Worm (Caenorhabditis elegans) whole organism, L4 larva: Measurements from ENCODE around the gene vms-1.

Experiments used
- D1046.2 ChIP-seq: fragments of 200-800 bp; sonication (Bioruptor generic); IDR thresholded peaks from 2 replicates; pipeline ENCODE4 v1.3.6; 2022; ENCODE audit warnings: missing genetic modification characterization, missing compliant biosample characterization
- F10B5.3 ChIP-seq: sonication (generic microtip); optimal IDR thresholded peaks from 2 replicates; lab custom pipeline; 2016; ENCODE audit warnings: mild to moderate bottlenecking, missing genetic modification characterization, missing compliant biosample characterization
- F26F4.8 ChIP-seq: fragments of 200-800 bp; sonication (Bioruptor generic); conservative IDR thresholded peaks from 2 replicates; pipeline ENCODE4 v1.3.6; 2022; ENCODE audit warnings: missing genetic modification characterization, missing compliant biosample characterization
- F37D6.2 ChIP-seq: sonication (generic microtip); optimal IDR thresholded peaks from 2 replicates; lab custom pipeline; 2016; ENCODE audit warnings: mild to moderate bottlenecking, missing genetic modification characterization, missing compliant biosample characterization
- T20F7.1 ChIP-seq: fragments of 200-800 bp; sonication (Bioruptor generic); optimal IDR thresholded peaks from 2 replicates; lab custom pipeline; 2018; ENCODE audit warnings: mild to moderate bottlenecking, missing genetic modification characterization, missing compliant biosample characterization
- Y105C5A.15 ChIP-seq: fragments of 200-800 bp; sonication (Bioruptor generic); IDR thresholded peaks from 2 replicates; pipeline ENCODE4 v1.3.6; 2022; ENCODE audit warnings: missing genetic modification characterization, missing compliant biosample characterization
- ZK337.2 ChIP-seq: fragments of 200-800 bp; sonication (Bioruptor generic); IDR thresholded peaks from 2 replicates; pipeline ENCODE4 v1.3.6; 2022; ENCODE audit warnings: missing genetic modification reagents, missing genetic modification characterization, missing compliant biosample characterization
- ZK546.5 ChIP-seq, 2 experiments: sonication (generic microtip); optimal IDR thresholded peaks; 2 replicates each; lab custom pipeline; 2017; ENCODE audit warnings: missing biosample characterization in 2 of 2, missing genetic modification characterization in 2 of 2
- aha-1 ChIP-seq: fragments of 150-350 bp; peaks from one replicate; lab custom pipeline; 2014; ENCODE audit warnings: missing biosample characterization, missing genetic modification characterization
- aly-2 ChIP-seq: sonication (generic microtip); optimal IDR thresholded peaks from 2 replicates; lab custom pipeline; 2018; ENCODE audit warnings: missing biosample characterization, missing genetic modification characterization
- ama-1 ChIP-seq: fragments of 150-350 bp; optimal IDR thresholded peaks from 2 replicates; lab custom pipeline; 2014; ENCODE audit warnings: inconsistent platforms, mixed read lengths
- ceh-32 ChIP-seq: sonication (generic microtip); optimal IDR thresholded peaks from 2 replicates; lab custom pipeline; 2016; ENCODE audit warnings: mild to moderate bottlenecking, missing genetic modification characterization, missing compliant biosample characterization; ENCODE audit not compliant: poor library complexity
- ceh-62 ChIP-seq: sonication (generic microtip); optimal IDR thresholded peaks from 2 replicates; lab custom pipeline; 2017; ENCODE audit warnings: missing biosample characterization, missing genetic modification characterization
- daf-12 ChIP-seq: fragments of 150-350 bp; optimal IDR thresholded peaks from 2 replicates; lab custom pipeline; 2014; ENCODE audit warnings: missing biosample characterization, missing genetic modification reagents, missing genetic modification characterization
- egl-27 ChIP-seq: sonication (generic microtip); optimal IDR thresholded peaks from 3 replicates; lab custom pipeline; 2017; ENCODE audit warnings: missing biosample characterization, missing genetic modification reagents, missing genetic modification characterization
- fos-1 ChIP-seq: fragments of 150-350 bp; optimal IDR thresholded peaks from 2 replicates; lab custom pipeline; 2014; ENCODE audit warnings: missing biosample characterization, missing genetic modification characterization
- hlh-11 ChIP-seq: fragments of 200-800 bp; sonication (Bioruptor generic); optimal IDR thresholded peaks from 2 replicates; lab custom pipeline; 2018; ENCODE audit warnings: mild to moderate bottlenecking, missing genetic modification characterization, missing compliant biosample characterization
- lim-7 ChIP-seq: fragments of 200-800 bp; sonication (Bioruptor generic); IDR thresholded peaks from 2 replicates; pipeline ENCODE4 v1.3.6; 2022; ENCODE audit warnings: missing genetic modification characterization, missing compliant biosample characterization
- lin-39 ChIP-seq: fragments of 150-350 bp; optimal IDR thresholded peaks from 2 replicates; lab custom pipeline; 2014; ENCODE audit warnings: missing biosample characterization, missing genetic modification reagents, missing genetic modification characterization
- lir-3 ChIP-seq: sonication (generic microtip); optimal IDR thresholded peaks from 2 replicates; lab custom pipeline; 2016; ENCODE audit warnings: mild to moderate bottlenecking, missing genetic modification characterization, missing compliant biosample characterization
- madf-5 ChIP-seq, 2 experiments: fragments of 200-800 bp; sonication (Bioruptor generic); IDR thresholded peaks; 2 replicates each; pipeline ENCODE4 v1.3.6; 2022; ENCODE audit warnings: missing compliant biosample characterization in 2 of 2, missing genetic modification characterization in 2 of 2
- mdt-29 ChIP-seq: fragments of 200-800 bp; sonication (Bioruptor generic); IDR thresholded peaks from 2 replicates; pipeline ENCODE4 v1.3.6; 2022; ENCODE audit warnings: missing genetic modification reagents, missing genetic modification characterization, missing compliant biosample characterization
- mep-1 ChIP-seq: fragments of 150-350 bp; sonication (generic microtip); optimal IDR thresholded peaks from 3 replicates; lab custom pipeline; 2014; ENCODE audit warnings: missing biosample characterization, missing genetic modification characterization
- mxl-2 ChIP-seq: fragments of 200-800 bp; sonication (Bioruptor generic); conservative IDR thresholded peaks from 2 replicates; pipeline ENCODE4 v1.3.6; 2022; ENCODE audit warnings: missing genetic modification reagents, missing genetic modification characterization, missing compliant biosample characterization
- nhr-111 ChIP-seq: fragments of 200-800 bp; sonication (Bioruptor generic); optimal IDR thresholded peaks from 2 replicates; lab custom pipeline; 2018; ENCODE audit warnings: mild to moderate bottlenecking, missing genetic modification characterization, missing compliant biosample characterization
- nhr-25 ChIP-seq: sonication (generic microtip); optimal IDR thresholded peaks from 2 replicates; lab custom pipeline; 2017; ENCODE audit warnings: missing genetic modification characterization, mild to moderate bottlenecking, missing compliant biosample characterization, antibody characterized with exemption, moderate library complexity, borderline replicate concordance; ENCODE audit not compliant: insufficient read depth
- nhr-28 ChIP-seq: fragments of 150-350 bp; optimal IDR thresholded peaks from 2 replicates; lab custom pipeline; 2014; ENCODE audit warnings: missing biosample characterization, missing genetic modification characterization
- nhr-6 ChIP-seq: fragments of 150-350 bp; optimal IDR thresholded peaks from 2 replicates; lab custom pipeline; 2014; ENCODE audit warnings: missing biosample characterization, missing genetic modification characterization
- nhr-77 ChIP-seq: fragments of 150-350 bp; optimal IDR thresholded peaks from 2 replicates; lab custom pipeline; 2014; ENCODE audit warnings: missing biosample characterization, missing genetic modification characterization
- pqm-1 ChIP-seq: sonication (generic microtip); optimal IDR thresholded peaks from 2 replicates; lab custom pipeline; 2017; ENCODE audit warnings: missing biosample characterization, missing genetic modification characterization
- saeg-2 ChIP-seq: fragments of 200-800 bp; sonication (Bioruptor generic); IDR thresholded peaks from 2 replicates; pipeline ENCODE4 v1.3.6; 2022; ENCODE audit warnings: missing genetic modification reagents, missing genetic modification characterization, missing compliant biosample characterization
- sdz-12 ChIP-seq: fragments of 200-800 bp; sonication (Bioruptor generic); optimal IDR thresholded peaks from 2 replicates; lab custom pipeline; 2018; ENCODE audit warnings: mild to moderate bottlenecking, missing genetic modification characterization, missing compliant biosample characterization
- unc-62 ChIP-seq, 3 experiments: fragments of 150-350 bp in 1 of 3; sonication (generic microtip); optimal IDR thresholded peaks in 2 of 3; peaks in 1 of 3; 1 replicate in 1 of 3; 2 replicates in 2 of 3; lab custom pipeline; 2014 to 2017; ENCODE audit warnings: missing biosample characterization in 3 of 3, missing genetic modification characterization in 3 of 3, missing genetic modification reagents in 3 of 3, missing genotype in 1 of 3
- zag-1 ChIP-seq: fragments of 150-350 bp; optimal IDR thresholded peaks from 2 replicates; lab custom pipeline; 2014; ENCODE audit warnings: missing biosample characterization, missing genetic modification characterization
- zip-11 ChIP-seq: fragments of 200-800 bp; sonication (Bioruptor generic); IDR thresholded peaks from 2 replicates; pipeline ENCODE4 v1.3.6; 2022; ENCODE audit warnings: missing genetic modification characterization, missing compliant biosample characterization
- zip-2 ChIP-seq: fragments of 150-350 bp; optimal IDR thresholded peaks from 2 replicates; lab custom pipeline; 2014; ENCODE audit warnings: missing biosample characterization, missing genetic modification characterization

Gene vms-1

DNA sequence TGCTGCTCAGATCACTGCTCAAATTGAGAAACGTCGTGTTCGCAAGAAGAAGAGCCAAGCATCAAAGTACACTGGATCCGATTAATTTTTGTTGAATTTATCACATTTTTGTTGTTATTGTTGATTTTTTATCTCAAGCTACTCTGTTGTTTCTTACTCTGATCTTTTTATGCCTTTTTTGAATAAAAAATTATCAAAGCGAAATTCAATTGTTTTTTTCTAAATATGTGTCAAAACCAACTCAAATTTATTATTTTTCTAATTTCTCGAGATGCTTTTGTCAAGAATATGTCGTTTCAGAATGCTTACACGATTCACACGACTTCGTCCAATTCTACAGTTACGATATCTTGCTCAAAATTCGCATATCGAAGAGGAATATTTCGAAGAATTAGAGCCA, 40.9 kb upstream of the vms-1 start, which contains the start of gene K12H4.2 (continued):
- no peak for TF ChIP-seq Y105C5A.15 (GFP tag; lab: Robert Waterston, UW)

DNA sequence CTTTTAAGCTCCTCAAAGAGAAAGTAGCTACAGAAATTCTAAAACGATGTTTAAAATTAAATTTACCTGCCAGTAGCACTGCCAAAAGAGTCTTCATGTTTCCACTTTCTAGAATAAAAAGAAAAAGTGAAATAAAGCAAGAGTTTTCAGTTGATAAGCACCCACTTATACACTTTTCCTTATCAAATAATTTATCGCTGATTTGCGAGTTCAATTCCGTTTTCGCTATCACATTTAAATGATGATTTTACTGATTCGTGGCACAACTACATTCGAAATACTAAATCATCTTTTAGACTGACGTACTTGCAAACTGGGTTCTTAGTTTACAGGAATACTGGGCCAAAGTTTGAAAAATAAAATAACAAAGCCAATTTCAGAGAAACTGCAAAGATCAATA, 37.4 kb upstream of the vms-1 start, which contains the start of gene K12H4.7:
TSS of gene K12H4.7 (minus strand) at position 138 of the 400 bp plus-strand sequence.
- TF ChIP-seq F10B5.3 (tag; lab: Kevin White, UChicago), result no peak
- TF ChIP-seq sdz-12 (GFP tag; lab: Kevin White, UChicago), result no peak
- TF ChIP-seq madf-5 (GFP tag; IDR thresholded peaks at IDR 0.05; lab: Robert Waterston, UW), result no peak
- TF ChIP-seq nhr-28 (tag; lab: Kevin White, UChicago), result peak; percentile 76
- no peak for TF ChIP-seq ceh-62
- TF ChIP-seq ama-1 (lab: Kevin White, UChicago), result no peak
- TF ChIP-seq egl-27 (tag; lab: Kevin White, UChicago), result no peak
- TF ChIP-seq nhr-25 (tag; lab: Kevin White, UChicago), result no peak
- no peak for TF ChIP-seq nhr-77 (tag; lab: Kevin White, UChicago)
- peak; percentile 36 for TF ChIP-seq T20F7.1
- TF ChIP-seq aly-2, result no peak
- peak; percentile 91 for TF ChIP-seq pqm-1 (tag; lab: Kevin White, UChicago)
- TF ChIP-seq aha-1 (tag; lab: Kevin White, UChicago), result peak; percentile 1
- TF ChIP-seq lin-39, result no peak
- no peak for TF ChIP-seq fos-1 (tag; lab: Kevin White, UChicago)
- no peak for TF ChIP-seq F26F4.8 (GFP tag; lab: Robert Waterston, UW)
- no peak for TF ChIP-seq zip-11 (GFP tag; lab: Robert Waterston, UW)
- TF ChIP-seq D1046.2 (GFP tag; lab: Robert Waterston, UW), result no peak
- no peak for TF ChIP-seq ZK337.2 (GFP tag; lab: Robert Waterston, UW)
- no peak for TF ChIP-seq mep-1 (tag; lab: Kevin White, UChicago)
- TF ChIP-seq saeg-2 (GFP tag; lab: Robert Waterston, UW), result no peak
- TF ChIP-seq mxl-2 (GFP tag; lab: Robert Waterston, UW), result no peak
- TF ChIP-seq zip-2 (tag; lab: Kevin White, UChicago), result no peak

DNA sequence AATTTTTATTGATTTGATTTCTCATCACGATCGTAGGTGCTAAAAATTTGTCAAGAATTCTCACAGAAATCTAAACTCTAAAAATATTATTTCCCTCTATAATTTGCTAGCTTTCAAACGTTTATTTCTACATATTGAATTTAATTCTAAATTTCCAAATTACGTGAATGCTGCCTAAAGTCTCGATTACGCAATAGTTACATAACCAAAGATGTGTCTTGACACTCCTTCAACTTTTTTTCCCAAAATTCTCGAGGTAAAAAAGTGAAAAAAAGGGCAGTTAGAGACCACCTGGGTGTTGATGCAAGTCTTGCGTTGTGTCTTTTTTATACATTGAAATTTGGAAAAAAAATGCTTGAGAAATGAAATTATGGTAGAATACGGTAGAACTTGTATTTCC, 36.5 kb upstream of the vms-1 start:
- TF ChIP-seq lim-7 (GFP tag; lab: Robert Waterston, UW) (no peak), ceh-62 (no peak), ceh-32 (no peak)

DNA sequence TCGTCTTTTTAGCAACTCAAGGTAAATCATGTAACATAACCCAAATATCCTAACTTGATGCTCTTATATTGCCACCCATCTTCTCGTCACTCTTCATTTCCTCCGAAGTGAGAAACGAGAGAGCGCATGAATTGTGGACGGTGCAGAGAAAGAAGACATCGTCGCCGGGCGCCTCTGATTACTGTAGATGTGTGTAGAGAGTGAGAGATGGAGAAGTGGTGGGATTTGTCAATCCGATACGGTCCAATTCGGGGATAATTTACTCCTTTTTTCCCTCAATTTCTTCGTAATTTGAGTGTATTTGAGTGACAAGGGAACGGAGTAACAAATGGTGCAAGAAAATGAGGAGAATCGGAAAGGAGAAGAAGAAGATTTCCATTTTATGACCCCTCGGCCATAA, 27.2 kb upstream of the vms-1 start:
- TF ChIP-seq zag-1 (tag; lab: Kevin White, UChicago) (no peak), daf-12 (tag; lab: Kevin White, UChicago) (no peak), hlh-11 (no peak), unc-62 (GFP tag; optimal IDR thresholded peaks at IDR 0.05 in 1 of 2; lab: Kevin White, UChicago) (peak in 1 of 2 experiments; percentile 96), unc-62 (tag; optimal IDR thresholded peaks at IDR 0.05; lab: Kevin White, UChicago) (no peak), ceh-62 (no peak)

DNA sequence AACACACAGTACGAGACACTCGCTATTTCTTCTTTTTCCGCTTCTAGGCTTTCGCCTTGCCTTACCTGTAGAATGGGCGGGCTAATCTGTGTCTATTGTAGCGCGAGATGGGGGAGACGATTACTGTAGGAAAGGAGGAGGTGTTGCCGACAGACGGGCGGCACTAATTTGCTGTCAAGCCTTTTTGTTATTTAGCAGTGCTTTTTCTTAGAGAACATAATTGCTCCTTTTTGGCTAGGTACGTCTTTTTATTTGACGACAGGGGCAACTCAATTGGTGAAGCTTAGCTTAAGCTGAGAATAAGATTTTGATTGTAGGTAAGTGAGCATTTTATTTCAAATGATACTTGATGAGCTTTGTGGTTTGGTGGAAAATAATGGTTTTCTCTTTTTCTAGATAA, 24.7 kb upstream of the vms-1 start:
- TF ChIP-seq unc-62 (GFP tag; optimal IDR thresholded peaks at IDR 0.05 in 1 of 2; lab: Kevin White, UChicago) (peak in 1 of 2 experiments; percentile 95), unc-62 (tag; optimal IDR thresholded peaks at IDR 0.05; lab: Kevin White, UChicago) (no peak), lir-3 (tag; lab: Kevin White, UChicago) (no peak)

DNA sequence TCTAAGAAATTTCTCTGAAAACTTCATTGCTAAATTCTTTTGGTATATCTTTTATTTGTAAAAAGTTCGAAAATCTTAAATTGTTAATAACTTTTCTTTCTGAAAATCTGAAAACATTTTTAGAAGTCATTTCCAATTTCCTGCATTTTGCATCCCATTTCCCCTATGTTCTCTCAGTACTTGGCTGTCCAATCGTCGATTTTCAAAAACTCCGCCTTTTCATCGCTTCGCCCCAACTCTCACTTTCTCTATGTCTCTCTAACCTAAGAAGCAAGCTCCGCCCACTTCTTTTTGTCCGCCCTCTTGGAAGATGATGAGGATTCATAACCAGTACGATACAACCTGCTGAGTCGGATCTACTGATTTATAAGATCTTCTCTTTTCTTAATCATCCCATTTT, 23.2 kb upstream of the vms-1 start:
- TF ChIP-seq nhr-6 (tag; lab: Kevin White, UChicago), result no peak
- no peak for TF ChIP-seq mdt-29 (GFP tag; lab: Robert Waterston, UW)
- no peak for TF ChIP-seq ZK546.5 (tag; optimal IDR thresholded peaks at IDR 0.05; lab: Kevin White, UChicago)
- TF ChIP-seq zag-1 (tag; lab: Kevin White, UChicago), result no peak
- TF ChIP-seq F37D6.2 (tag; lab: Kevin White, UChicago), result no peak
- no peak for TF ChIP-seq nhr-111 (GFP tag; lab: Kevin White, UChicago)
